Fruit fly (Drosophila melanogaster) whole organism, embryonic: ENCODE data around the gene ckd.

Source experiments
- Aef1 ChIP-seq: fragments of 200-800 bp; sonication (Bioruptor generic); IDR thresholded peaks from 3 replicates; pipeline ENCODE4 v1.3.6; 2022; ENCODE audit warnings: missing biosample characterization, missing genetic modification characterization
- CG10366 ChIP-seq: fragments of 200-800 bp; sonication (Bioruptor generic); IDR thresholded peaks from 2 replicates; pipeline ENCODE4 v1.3.6; 2022; ENCODE audit warnings: missing biosample characterization, missing genetic modification characterization
- CG10431 ChIP-seq: fragments of 200-800 bp; sonication (Bioruptor generic); optimal IDR thresholded peaks from 3 replicates; lab custom pipeline; 2018; ENCODE audit warnings: missing biosample characterization, mild to moderate bottlenecking, missing genetic modification characterization
- CG12299 ChIP-seq: fragments of 200-800 bp; sonication (Bioruptor generic); optimal IDR thresholded peaks from 2 replicates; lab custom pipeline; 2018; ENCODE audit warnings: missing biosample characterization, mild to moderate bottlenecking, missing genetic modification characterization
- CG1233 ChIP-seq: fragments of 200-800 bp; sonication (Bioruptor generic); optimal IDR thresholded peaks from 4 replicates; lab custom pipeline; 2018; ENCODE audit warnings: missing biosample characterization, mild to moderate bottlenecking, missing genetic modification characterization
- CG15514 ChIP-seq: fragments of 200-800 bp; sonication (Bioruptor generic); optimal IDR thresholded peaks from 3 replicates; lab custom pipeline; 2017; ENCODE audit warnings: missing biosample characterization, missing genetic modification characterization, mild to moderate bottlenecking, moderate library complexity, missing genetic modification reagents
- CG17802 ChIP-seq: fragments of 200-800 bp; sonication (Bioruptor generic); optimal IDR thresholded peaks from 2 replicates; lab custom pipeline; 2018; ENCODE audit warnings: missing biosample characterization, mild to moderate bottlenecking, missing genetic modification characterization, moderate library complexity
- CG17829 ChIP-seq: fragments of 200-800 bp; optimal IDR thresholded peaks from 2 replicates; lab custom pipeline; 2019; ENCODE audit warnings: missing biosample characterization, mild to moderate bottlenecking, missing genetic modification characterization, moderate library complexity
- CG2712 ChIP-seq: fragments of 200-800 bp; optimal IDR thresholded peaks from 3 replicates; lab custom pipeline; 2019; ENCODE audit warnings: missing biosample characterization, mild to moderate bottlenecking, missing genetic modification characterization, moderate library complexity
- CG3163 ChIP-seq: fragments of 200-800 bp; sonication (Bioruptor generic); optimal IDR thresholded peaks from 3 replicates; lab custom pipeline; 2016; ENCODE audit warnings: missing biosample characterization, missing genetic modification characterization
- CG32772 ChIP-seq: fragments of 200-800 bp; sonication (Bioruptor generic); IDR thresholded peaks from 2 replicates; pipeline ENCODE4 v1.3.6; 2022; ENCODE audit warnings: missing biosample characterization, missing genetic modification characterization
- CG3726 ChIP-seq: fragments of 200-800 bp; sonication (Bioruptor generic); IDR thresholded peaks from 3 replicates; pipeline ENCODE4, ENCODE4 v1.3.6; 2022; ENCODE audit warnings: missing biosample characterization, missing genetic modification characterization
- CG4707 ChIP-seq: fragments of 200-800 bp; sonication (Bioruptor generic); optimal IDR thresholded peaks from 2 replicates; lab custom pipeline; 2018; ENCODE audit warnings: missing biosample characterization, mild to moderate bottlenecking, missing genetic modification characterization, moderate library complexity
- CG6272 ChIP-seq: fragments of 200-800 bp; sonication (Bioruptor generic); IDR thresholded peaks from 2 replicates; pipeline ENCODE4 v1.3.6; 2022; ENCODE audit warnings: missing biosample characterization, missing genetic modification characterization
- CG7556 ChIP-seq: fragments of 200-800 bp; sonication (Bioruptor generic); optimal IDR thresholded peaks from 2 replicates; lab custom pipeline; 2017; ENCODE audit warnings: missing biosample characterization, mild to moderate bottlenecking, missing genetic modification characterization
- CG7745 ChIP-seq: fragments of 200-800 bp; sonication (Bioruptor generic); optimal IDR thresholded peaks from 2 replicates; lab custom pipeline; 2018; ENCODE audit warnings: missing biosample characterization, mild to moderate bottlenecking, missing genetic modification characterization, moderate library complexity
- CG7786 ChIP-seq: fragments of 200-800 bp; sonication (Bioruptor generic); optimal IDR thresholded peaks from 2 replicates; lab custom pipeline; 2016; ENCODE audit warnings: missing biosample characterization, missing genetic modification characterization
- CG9797 ChIP-seq: fragments of 200-800 bp; sonication (Bioruptor generic); optimal IDR thresholded peaks from 3 replicates; lab custom pipeline; 2018; ENCODE audit warnings: missing biosample characterization, mild to moderate bottlenecking, missing genetic modification characterization
- Camta ChIP-seq: fragments of 200-800 bp; sonication (Bioruptor generic); optimal IDR thresholded peaks from 2 replicates; lab custom pipeline; 2016; ENCODE audit warnings: missing biosample characterization, missing genetic modification characterization
- D19B ChIP-seq: fragments of 200-800 bp; sonication (Bioruptor generic); optimal IDR thresholded peaks from 2 replicates; lab custom pipeline; 2017; ENCODE audit warnings: missing biosample characterization, mild to moderate bottlenecking, missing genetic modification characterization
- Drgx ChIP-seq: fragments of 200-800 bp; sonication (Bioruptor generic); IDR thresholded peaks from 2 replicates; pipeline ENCODE4 v1.3.6; 2022; ENCODE audit warnings: missing biosample characterization, missing genetic modification characterization
- Gug ChIP-seq: fragments of 200-800 bp; sonication (Bioruptor generic); IDR thresholded peaks from 4 replicates; pipeline ENCODE4 v1.3.6; 2022; ENCODE audit warnings: missing biosample characterization, missing genetic modification characterization
- Hmx ChIP-seq: fragments of 200-800 bp; sonication (Bioruptor generic); optimal IDR thresholded peaks from 2 replicates; lab custom pipeline; 2016; ENCODE audit warnings: missing biosample characterization, missing genetic modification characterization
- NK7.1 ChIP-seq: fragments of 200-800 bp; sonication (Bioruptor generic); optimal IDR thresholded peaks from 3 replicates; lab custom pipeline; 2016; ENCODE audit warnings: missing biosample characterization, missing genetic modification characterization
- PHDP ChIP-seq: fragments of 200-800 bp; sonication (Bioruptor generic); optimal IDR thresholded peaks from 3 replicates; lab custom pipeline; 2018; ENCODE audit warnings: missing biosample characterization, mild to moderate bottlenecking, missing genetic modification characterization, moderate library complexity
- Side ChIP-seq: fragments of 200-800 bp; sonication (Bioruptor generic); optimal IDR thresholded peaks from 2 replicates; lab custom pipeline; 2016; ENCODE audit warnings: missing biosample characterization, missing genetic modification characterization
- Xrp1 ChIP-seq: fragments of 200-800 bp; sonication (Bioruptor generic); IDR thresholded peaks from 2 replicates; pipeline ENCODE4 v1.3.6; 2022; ENCODE audit warnings: missing biosample characterization, missing genetic modification characterization
- cwo ChIP-seq: fragments of 200-800 bp; sonication (Bioruptor generic); optimal IDR thresholded peaks from 3 replicates; lab custom pipeline; 2017; ENCODE audit warnings: missing biosample characterization, missing genetic modification characterization, mild to moderate bottlenecking, moderate library complexity, missing genetic modification reagents
- disco-r ChIP-seq: fragments of 200-800 bp; sonication (Bioruptor generic); optimal IDR thresholded peaks from 2 replicates; lab custom pipeline; 2016; ENCODE audit warnings: missing biosample characterization, missing genetic modification characterization
- eyg ChIP-seq: fragments of 200-800 bp; sonication (Bioruptor generic); optimal IDR thresholded peaks from 3 replicates; lab custom pipeline; 2016; ENCODE audit warnings: missing biosample characterization, missing genetic modification characterization
- gce ChIP-seq: fragments of 200-800 bp; sonication (Bioruptor generic); IDR thresholded peaks from 3 replicates; pipeline ENCODE4 v1.3.6; 2022; ENCODE audit warnings: missing biosample characterization, missing genetic modification characterization
- gfzf ChIP-seq: fragments of 200-800 bp; sonication (Bioruptor generic); optimal IDR thresholded peaks from 2 replicates; lab custom pipeline; 2016; ENCODE audit warnings: missing biosample characterization, mild to moderate bottlenecking, missing genetic modification characterization, moderate library complexity
- insv ChIP-seq, 2 experiments: fragments of 200-800 bp; sonication (Bioruptor generic); optimal IDR thresholded peaks; 3 replicates each; lab custom pipeline; 2016 to 2018; ENCODE audit warnings: missing biosample characterization in 2 of 2, missing genetic modification characterization in 2 of 2
- kay ChIP-seq: fragments of 200-800 bp; sonication (Bioruptor generic); optimal IDR thresholded peaks from 2 replicates; lab custom pipeline; 2016; ENCODE audit warnings: missing biosample characterization, missing genetic modification characterization
- mam ChIP-seq: fragments of 200-800 bp; sonication (Bioruptor generic); optimal IDR thresholded peaks from 3 replicates; lab custom pipeline; 2016; ENCODE audit warnings: missing biosample characterization, missing genetic modification characterization
- nerfin-2 ChIP-seq: fragments of 200-800 bp; sonication (Bioruptor generic); IDR thresholded peaks from 2 replicates; pipeline ENCODE4 v1.3.6; 2022; ENCODE audit warnings: missing biosample characterization, missing genetic modification characterization; ENCODE audit not compliant: partially characterized antibody
- nom ChIP-seq: fragments of 200-800 bp; sonication (Bioruptor generic); optimal IDR thresholded peaks from 2 replicates; lab custom pipeline; 2017; ENCODE audit warnings: missing biosample characterization, missing genetic modification characterization, mild to moderate bottlenecking, moderate library complexity, missing genetic modification reagents
- psq ChIP-seq: fragments of 200-800 bp; sonication (Bioruptor generic); optimal IDR thresholded peaks from 2 replicates; lab custom pipeline; 2017; ENCODE audit warnings: missing biosample characterization, missing genetic modification characterization
- seq ChIP-seq: fragments of 200-800 bp; sonication (Bioruptor generic); IDR thresholded peaks from 2 replicates; pipeline ENCODE4 v1.3.6; 2022; ENCODE audit warnings: missing biosample characterization, missing genetic modification characterization
- sob ChIP-seq: fragments of 200-800 bp; sonication (Bioruptor generic); IDR thresholded peaks from 2 replicates; pipeline ENCODE4 v1.3.6; 2022; ENCODE audit warnings: missing biosample characterization, missing genetic modification characterization
- sr ChIP-seq: fragments of 200-800 bp; sonication (Bioruptor generic); IDR thresholded peaks from 3 replicates; pipeline ENCODE4 v1.3.6; 2022; ENCODE audit warnings: missing biosample characterization, missing genetic modification characterization
- tgo ChIP-seq: fragments of 200-800 bp; sonication (Bioruptor generic); IDR thresholded peaks from 3 replicates; pipeline ENCODE4 v1.3.6; 2022; ENCODE audit warnings: missing biosample characterization, missing genetic modification characterization
- zfh2 ChIP-seq: fragments of 200-800 bp; sonication (Bioruptor generic); optimal IDR thresholded peaks from 2 replicates; lab custom pipeline; 2016; ENCODE audit warnings: missing biosample characterization, missing genetic modification characterization

ckd gene

DNA sequence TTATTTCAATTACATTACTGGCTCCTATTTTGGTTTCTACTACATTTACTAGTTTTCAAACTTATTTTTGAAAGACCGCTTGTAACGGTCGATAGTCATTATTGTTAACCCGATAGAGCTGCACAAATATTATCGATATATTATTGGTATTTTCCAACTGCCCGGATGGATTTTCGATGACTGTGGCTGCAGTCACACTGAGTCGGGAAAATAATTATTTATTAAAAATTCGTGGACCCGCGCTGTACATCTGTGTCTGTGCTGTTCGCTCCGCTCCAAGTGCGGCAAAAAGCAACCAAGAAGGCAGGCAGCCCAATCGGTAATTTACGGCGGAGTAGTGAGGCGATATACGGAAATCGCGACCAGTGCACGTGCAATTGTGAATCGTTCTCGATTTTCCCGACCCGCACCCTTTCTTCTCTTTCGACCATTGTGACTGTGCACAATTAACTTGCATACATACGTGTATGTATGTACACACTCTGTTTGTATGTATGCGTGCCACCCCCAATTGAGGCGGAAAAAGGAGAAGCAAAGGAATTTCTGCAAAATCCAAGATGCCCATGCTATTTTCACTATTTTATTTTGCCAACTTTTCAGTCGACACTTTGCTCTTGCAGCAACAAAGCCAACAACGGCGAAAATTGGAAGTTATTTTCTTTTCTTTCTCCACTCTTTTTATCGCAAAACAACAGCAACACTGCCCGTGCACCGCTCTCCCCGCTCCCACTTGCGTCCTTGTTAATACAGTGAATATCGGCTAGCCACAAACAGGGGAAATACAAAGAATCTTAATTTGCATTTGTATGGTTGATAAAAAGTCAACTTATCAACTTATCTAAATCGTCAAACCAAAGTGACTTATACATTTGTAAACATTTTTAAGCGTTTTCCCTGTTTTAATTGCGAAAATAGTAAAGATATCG lies 46.1 kb downstream of the ckd start, which contains the start of gene ZnT63C (continued):
- TF ChIP-seq CG17802 (tag; lab: Kevin White, UChicago) = no peak
- no peak for TF ChIP-seq kay (GFP tag; lab: Kevin White, UChicago)
- no peak for TF ChIP-seq zfh2 (GFP tag; lab: Kevin White, UChicago)
- no peak for TF ChIP-seq CG17829 (tag; lab: Kevin White, UChicago)
- TF ChIP-seq eyg (GFP tag; lab: Kevin White, UChicago) = no peak
- no peak for TF ChIP-seq mam (GFP tag; lab: Kevin White, UChicago)
- TF ChIP-seq CG7745 (tag; lab: Kevin White, UChicago) = no peak
- TF ChIP-seq CG2712 = peak; percentile 100
- TF ChIP-seq tgo = no peak
- no peak for TF ChIP-seq Hmx (GFP tag; lab: Kevin White, UChicago)
- peak; percentile 79 for TF ChIP-seq nom (GFP tag; lab: Kevin White, UChicago)
- no peak for TF ChIP-seq CG4707 (GFP tag; lab: Kevin White, UChicago)
- TF ChIP-seq CG15514 (GFP tag; lab: Kevin White, UChicago) = no peak
- no peak for TF ChIP-seq CG6272
- TF ChIP-seq insv (GFP tag; optimal IDR thresholded peaks at IDR 0.05; lab: Kevin White, UChicago) = no peak
- no peak for TF ChIP-seq Camta (GFP tag; lab: Kevin White, UChicago)
- TF ChIP-seq NK7.1 (GFP tag; lab: Kevin White, UChicago) = no peak
- TF ChIP-seq CG7786 (GFP tag; lab: Kevin White, UChicago) = no peak
- no peak for TF ChIP-seq sr
- TF ChIP-seq cwo (GFP tag; lab: Kevin White, UChicago) = peak; percentile 51
- TF ChIP-seq Drgx = peak; percentile 23; the same call in 1 of the 2 replicates
- TF ChIP-seq gce (GFP tag; lab: Robert Waterston, UW) = no peak
- TF ChIP-seq sob (GFP tag; lab: Robert Waterston, UW) = no peak
- no peak for TF ChIP-seq CG3726 (GFP tag; lab: Robert Waterston, UW)
- no peak for TF ChIP-seq PHDP (tag; lab: Kevin White, UChicago)
- TF ChIP-seq CG12299 = peak; percentile 7
- no peak for TF ChIP-seq CG32772 (GFP tag; lab: Robert Waterston, UW)
- TF ChIP-seq disco-r = no peak
- peak; percentile 85 for TF ChIP-seq gfzf (GFP tag; lab: Kevin White, UChicago)
- TF ChIP-seq Xrp1 (GFP tag; lab: Robert Waterston, UW) = no peak
- no peak for TF ChIP-seq CG10431
- no peak for TF ChIP-seq Gug (GFP tag; lab: Robert Waterston, UW)
- TF ChIP-seq CG1233 (GFP tag; lab: Kevin White, UChicago) = no peak
- peak; percentile 87 for TF ChIP-seq nerfin-2 (GFP tag; lab: Robert Waterston, UW)
- TF ChIP-seq seq = no peak
- no peak for TF ChIP-seq CG7556 (GFP tag; lab: Kevin White, UChicago)
- peak; percentile 82 for TF ChIP-seq CG9797
- TF ChIP-seq CG3163 (GFP tag; lab: Kevin White, UChicago) = no peak
- no peak for TF ChIP-seq psq (GFP tag; lab: Kevin White, UChicago)
- TF ChIP-seq D19B (GFP tag; lab: Kevin White, UChicago) = no peak
- no peak for TF ChIP-seq CG10366 (GFP tag; lab: Robert Waterston, UW)
- TF ChIP-seq Side (GFP tag; lab: Kevin White, UChicago) = no peak
- TF ChIP-seq Aef1 (GFP tag; lab: Robert Waterston, UW) = no peak
- TF ChIP-seq, all 482 proteins: peak for 101
